Fruit fly (Drosophila melanogaster) whole organism, wandering third instar larva: ENCODE measurements around the gene TTLL4A.

Source experiments
- Abd-B ChIP-seq: fragments of >200 bp; optimal IDR thresholded peaks from 2 replicates; lab custom pipeline; 2017; ENCODE audit warnings: missing biosample characterization, missing genetic modification characterization
- CG32264 ChIP-seq: fragments of 200-800 bp; sonication (Bioruptor generic); optimal IDR thresholded peaks from 2 replicates; lab custom pipeline; 2016; ENCODE audit warnings: missing biosample characterization, missing genetic modification characterization
- CG9705 ChIP-seq: fragments of 200-800 bp; sonication (Bioruptor generic); optimal IDR thresholded peaks from 2 replicates; lab custom pipeline; 2018; ENCODE audit warnings: missing biosample characterization, mild to moderate bottlenecking, missing genetic modification characterization
- CrebA ChIP-seq: fragments of 200-800 bp; sonication (Bioruptor generic); optimal IDR thresholded peaks from 2 replicates; lab custom pipeline; 2016; ENCODE audit warnings: missing biosample characterization, mild to moderate bottlenecking, missing genetic modification characterization, borderline replicate concordance
- Dfd ChIP-seq: fragments of >200 bp; optimal IDR thresholded peaks from 2 replicates; lab custom pipeline; 2017; ENCODE audit warnings: missing biosample characterization, missing genetic modification characterization
- Dif ChIP-seq: fragments of 200-275, 200-300 bp; sonication (Bioruptor generic); optimal IDR thresholded peaks from 2 replicates; lab custom pipeline; 2018; ENCODE audit warnings: missing biosample characterization, missing genetic modification characterization; ENCODE audit not compliant: partially characterized antibody
- GATAd ChIP-seq: sonication (Bioruptor generic); optimal IDR thresholded peaks from 2 replicates; lab custom pipeline; 2016; ENCODE audit warnings: missing biosample characterization, missing genetic modification characterization
- HLH106 ChIP-seq: fragments of 200-800 bp; optimal IDR thresholded peaks from 3 replicates; lab custom pipeline; 2019; ENCODE audit warnings: missing biosample characterization, mild to moderate bottlenecking, missing genetic modification characterization, moderate library complexity
- Hnf4 ChIP-seq: fragments of 200-800 bp; sonication (Bioruptor generic); optimal IDR thresholded peaks from 2 replicates; lab custom pipeline; 2016; ENCODE audit warnings: missing biosample characterization, mild to moderate bottlenecking, missing genetic modification characterization
- Hr78 ChIP-seq: fragments of >200 bp; optimal IDR thresholded peaks from 2 replicates; lab custom pipeline; 2017; ENCODE audit warnings: missing biosample characterization, missing genetic modification characterization
- Hr83 ChIP-seq: fragments of 200-300 bp; sonication (Bioruptor generic); optimal IDR thresholded peaks from 2 replicates; lab custom pipeline; 2016; ENCODE audit warnings: missing biosample characterization, mild to moderate bottlenecking, missing genetic modification characterization, moderate library complexity; ENCODE audit not compliant: poor library complexity, severe bottlenecking
- Jra ChIP-seq: sonication (Bioruptor generic); optimal IDR thresholded peaks from 2 replicates; lab custom pipeline; 2016; ENCODE audit warnings: missing biosample characterization, missing genetic modification characterization
- Mio ChIP-seq: sonication (Bioruptor generic); optimal IDR thresholded peaks from 2 replicates; lab custom pipeline; 2016; ENCODE audit warnings: missing biosample characterization, missing genetic modification characterization
- Myc ChIP-seq: fragments of >200 bp; optimal IDR thresholded peaks from 2 replicates; lab custom pipeline; 2017
- N ChIP-seq: fragments of >200 bp; optimal IDR thresholded peaks from 2 replicates; lab custom pipeline; 2018; ENCODE audit warnings: missing biosample characterization, missing external identifiers, missing genetic modification characterization
- OdsH ChIP-seq: fragments of 200-800 bp; sonication (Bioruptor generic); optimal IDR thresholded peaks from 2 replicates; lab custom pipeline; 2016; ENCODE audit warnings: missing biosample characterization, mild to moderate bottlenecking, missing genetic modification characterization
- Rel ChIP-seq, 2 experiments: fragments of 200-800 bp; sonication (Bioruptor generic) in 1 of 2; optimal IDR thresholded peaks; 2 replicates in 1 of 2; 3 replicates in 1 of 2; lab custom pipeline; 2016 to 2019; ENCODE audit warnings: mild to moderate bottlenecking in 2 of 2, missing biosample characterization in 2 of 2, missing genetic modification characterization in 2 of 2, moderate library complexity in 1 of 2
- Sp1 ChIP-seq: fragments of 200-800 bp; sonication (Bioruptor generic); optimal IDR thresholded peaks from 3 replicates; lab custom pipeline; 2019; ENCODE audit warnings: missing biosample characterization, mild to moderate bottlenecking, missing genetic modification characterization, moderate library complexity
- Vsx2 ChIP-seq: fragments of 200-300, 225-300 bp; sonication (Bioruptor generic); optimal IDR thresholded peaks from 2 replicates; lab custom pipeline; 2018; ENCODE audit warnings: missing biosample characterization, missing genetic modification characterization; ENCODE audit not compliant: partially characterized antibody
- br ChIP-seq: fragments of 200-800 bp; sonication (Bioruptor generic); optimal IDR thresholded peaks from 2 replicates; lab custom pipeline; 2016; ENCODE audit warnings: missing biosample characterization, missing genetic modification characterization
- brk ChIP-seq: fragments of 200-800 bp; sonication (Bioruptor generic); optimal IDR thresholded peaks from 2 replicates; lab custom pipeline; 2016; ENCODE audit warnings: missing biosample characterization, mild to moderate bottlenecking, missing genetic modification characterization
- dl ChIP-seq, 2 experiments: fragments of 175-275, 200-275 bp in 1 of 2; fragments of 200-275 bp in 1 of 2; sonication (Bioruptor generic); optimal IDR thresholded peaks; lab custom pipeline; 2018; ENCODE audit warnings: mild to moderate bottlenecking in 2 of 2, missing biosample characterization in 2 of 2, missing genetic modification characterization in 2 of 2, moderate library complexity in 2 of 2; ENCODE audit not compliant: partially characterized antibody in 2 of 2, insufficient read depth in 1 of 2
- dmrt93B ChIP-seq: fragments of 200-800 bp; sonication (Bioruptor generic); optimal IDR thresholded peaks from 2 replicates; lab custom pipeline; 2018; ENCODE audit warnings: missing biosample characterization, mild to moderate bottlenecking, missing genetic modification characterization
- dsf ChIP-seq: sonication (Bioruptor generic); optimal IDR thresholded peaks from 2 replicates; lab custom pipeline; 2016; ENCODE audit warnings: missing biosample characterization, missing genetic modification characterization, borderline replicate concordance
- ey ChIP-seq: fragments of 200-800 bp; sonication (Bioruptor generic); optimal IDR thresholded peaks from 2 replicates; lab custom pipeline; 2016; ENCODE audit warnings: missing biosample characterization, missing genetic modification characterization
- foxo ChIP-seq, 2 experiments: fragments of 200-800 bp; sonication (Bioruptor generic); optimal IDR thresholded peaks; 2 replicates in 1 of 2; 3 replicates in 1 of 2; lab custom pipeline; 2016 to 2017; ENCODE audit warnings: missing biosample characterization in 2 of 2, missing genetic modification characterization in 2 of 2
- fru ChIP-seq: fragments of 200-800 bp; sonication (Bioruptor generic); optimal IDR thresholded peaks from 3 replicates; lab custom pipeline; 2016; ENCODE audit warnings: missing biosample characterization, mild to moderate bottlenecking, missing genetic modification characterization
- h ChIP-seq: fragments of 200-800 bp; sonication (Bioruptor generic); optimal IDR thresholded peaks from 3 replicates; lab custom pipeline; 2016; ENCODE audit warnings: missing biosample characterization, mild to moderate bottlenecking, missing genetic modification characterization
- jim ChIP-seq: fragments of 175-275, 200-325 bp; sonication (Bioruptor generic); optimal IDR thresholded peaks from 2 replicates; lab custom pipeline; 2016; ENCODE audit warnings: missing biosample characterization, mild to moderate bottlenecking, missing genetic modification characterization
- lola ChIP-seq: fragments of >200 bp; optimal IDR thresholded peaks from 2 replicates; lab custom pipeline; 2017; ENCODE audit warnings: missing biosample characterization, missing genetic modification characterization
- pan ChIP-seq: fragments of >200 bp; optimal IDR thresholded peaks from 2 replicates; lab custom pipeline; 2017
- psq ChIP-seq: fragments of 200-800 bp; sonication (Bioruptor generic); optimal IDR thresholded peaks from 3 replicates; lab custom pipeline; 2017; ENCODE audit warnings: missing biosample characterization, mild to moderate bottlenecking, missing genetic modification characterization, moderate library complexity
- rgr ChIP-seq: fragments of 200-800 bp; sonication (Bioruptor generic); optimal IDR thresholded peaks from 3 replicates; lab custom pipeline; 2016; ENCODE audit warnings: missing biosample characterization, mild to moderate bottlenecking, missing genetic modification characterization
- sage ChIP-seq: fragments of 200-800 bp; sonication (Bioruptor generic); optimal IDR thresholded peaks from 2 replicates; lab custom pipeline; 2016; ENCODE audit warnings: missing biosample characterization, mild to moderate bottlenecking, missing genetic modification characterization
- sv ChIP-seq: fragments of 200-800 bp; sonication (Bioruptor generic); optimal IDR thresholded peaks from 3 replicates; lab custom pipeline; 2016; ENCODE audit warnings: missing biosample characterization, missing genetic modification characterization
- tai ChIP-seq: sonication (Bioruptor generic); optimal IDR thresholded peaks from 2 replicates; lab custom pipeline; 2016; ENCODE audit warnings: missing biosample characterization, missing genetic modification characterization
- usp ChIP-seq: fragments of >200 bp; optimal IDR thresholded peaks from 2 replicates; lab custom pipeline; 2017; ENCODE audit warnings: missing biosample characterization, missing genetic modification characterization
- woc ChIP-seq: sonication (Bioruptor generic); optimal IDR thresholded peaks from 2 replicates; lab custom pipeline; 2016; ENCODE audit warnings: missing biosample characterization, mild to moderate bottlenecking, missing genetic modification characterization

The TTLL4A gene

DNA sequence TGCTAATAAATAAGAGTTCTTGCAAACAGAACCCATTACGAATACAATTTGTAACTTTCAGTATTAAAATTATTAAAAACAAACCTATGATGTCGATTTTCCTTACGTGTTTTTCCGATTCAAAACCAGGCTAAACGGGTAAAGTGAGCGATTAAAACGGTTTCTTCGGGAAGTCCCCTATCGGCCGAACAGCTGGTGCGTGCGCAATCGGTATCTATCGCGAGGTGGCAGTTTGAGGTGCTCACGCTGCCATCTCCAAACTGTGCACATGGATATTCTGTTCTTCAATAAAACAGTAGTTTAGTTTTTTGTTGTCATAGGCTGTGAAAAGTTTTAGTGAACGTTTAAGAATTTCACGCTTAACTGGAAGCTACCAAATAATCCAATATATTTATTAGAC is at the start of gene TTLL4A:
TSS of gene TTLL4A (plus strand) at position 240 of the 400 bp plus-strand sequence.
- TF ChIP-seq Hnf4 (GFP tag; lab: Kevin White, UChicago), result peak; percentile 68
- no peak for TF ChIP-seq CG9705
- no peak for TF ChIP-seq usp
- TF ChIP-seq foxo (GFP tag; optimal IDR thresholded peaks at IDR 0.05; lab: Kevin White, UChicago), result no peak
- peak; percentile 68 for TF ChIP-seq Hr83 (GFP tag; lab: Kevin White, UChicago)
- TF ChIP-seq Dfd, result no peak
- no peak for TF ChIP-seq Sp1 (GFP tag; lab: Kevin White, UChicago)
- no peak for TF ChIP-seq N (GFP tag; lab: Kevin White, UChicago)
- no peak for TF ChIP-seq fru
- no peak for TF ChIP-seq OdsH (GFP tag; lab: Kevin White, UChicago)
- peak; percentile 22 for TF ChIP-seq Myc (lab: Kevin White, UChicago)
- TF ChIP-seq CG32264 (GFP tag; lab: Kevin White, UChicago), result no peak
- no peak for TF ChIP-seq br
- TF ChIP-seq HLH106 (tag; lab: Kevin White, UChicago), result no peak
- peak; percentile 58 for TF ChIP-seq brk
- TF ChIP-seq psq (GFP tag; lab: Kevin White, UChicago), result no peak
- no peak for TF ChIP-seq ey
- no peak for TF ChIP-seq GATAd (GFP tag; lab: Kevin White, UChicago)
- no peak for TF ChIP-seq lola (GFP tag; lab: Kevin White, UChicago)
- TF ChIP-seq Rel (GFP tag; optimal IDR thresholded peaks at IDR 0.05; lab: Kevin White, UChicago), result no peak
- TF ChIP-seq Rel (tag; optimal IDR thresholded peaks at IDR 0.05; lab: Kevin White, UChicago), result peak; percentile 100
- no peak for TF ChIP-seq pan (lab: Kevin White, UChicago)
- TF ChIP-seq dsf, result no peak
- no peak for TF ChIP-seq Mio
- no peak for TF ChIP-seq jim (GFP tag; lab: Kevin White, UChicago)
- peak; percentile 57 for TF ChIP-seq tai (GFP tag; lab: Kevin White, UChicago)
- no peak for TF ChIP-seq CrebA
- TF ChIP-seq dmrt93B (GFP tag; lab: Kevin White, UChicago), result no peak
- no peak for TF ChIP-seq Abd-B (GFP tag; lab: Kevin White, UChicago)
- no peak for TF ChIP-seq Vsx2 (GFP tag; lab: Kevin White, UChicago)
- no peak for TF ChIP-seq Jra (GFP tag; lab: Kevin White, UChicago)
- TF ChIP-seq dl (GFP tag; optimal IDR thresholded peaks at IDR 0.05; lab: Kevin White, UChicago; ENCODE audit: insufficient read depth in 1 of 2, partially characterized antibody in 2 of 2), result no peak
- no peak for TF ChIP-seq Dif (GFP tag; lab: Kevin White, UChicago)
- TF ChIP-seq rgr, result no peak
- TF ChIP-seq sage (GFP tag; lab: Kevin White, UChicago), result peak; percentile 18
- TF ChIP-seq woc, result peak; percentile 45
- TF ChIP-seq Hr78 (GFP tag; lab: Kevin White, UChicago), result no peak
- TF ChIP-seq h, result no peak
- TF ChIP-seq sv (GFP tag; lab: Kevin White, UChicago), result peak; percentile 17

- no peak for TF ChIP-seq ey
- no peak for TF ChIP-seq sv (GFP tag; lab: Kevin White, UChicago)
Measured at dm6 chr2L:10940196-10940595, 49.0 kb upstream of the TTLL4A start.

DNA sequence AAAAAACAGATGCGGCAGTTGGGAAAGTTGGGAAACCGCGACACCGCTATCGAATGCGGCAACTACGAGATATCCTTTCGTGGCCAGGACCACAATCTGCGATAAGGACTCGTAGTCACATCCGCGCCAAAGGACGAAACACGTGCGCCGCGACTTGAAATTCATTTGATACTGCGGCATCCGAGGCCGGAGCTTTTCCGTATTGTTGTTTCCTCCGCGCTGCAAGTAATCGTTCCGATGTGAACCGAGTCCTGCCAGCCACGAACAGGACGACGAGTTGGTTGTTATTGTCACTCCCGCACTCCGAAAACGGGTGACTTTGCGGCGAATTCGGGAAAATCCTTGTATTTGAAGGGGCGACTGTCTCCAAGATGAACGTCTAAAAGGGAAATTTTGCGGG is 25.2 kb upstream of the TTLL4A start, which contains the start of gene dpr2:
TSS of gene dpr2 (minus strand) at position 175 of the 400 bp plus-strand sequence.
- no peak for TF ChIP-seq woc
- no peak for TF ChIP-seq sage (GFP tag; lab: Kevin White, UChicago)
- TF ChIP-seq foxo (GFP tag; optimal IDR thresholded peaks at IDR 0.05; lab: Kevin White, UChicago), result no peak
- TF ChIP-seq Mio, result no peak
- TF ChIP-seq dl (GFP tag; optimal IDR thresholded peaks at IDR 0.05; lab: Kevin White, UChicago; ENCODE audit: insufficient read depth in 1 of 2, partially characterized antibody in 2 of 2), result no peak
- no peak for TF ChIP-seq CG32264 (GFP tag; lab: Kevin White, UChicago)
- TF ChIP-seq CrebA, result no peak
- TF ChIP-seq, all 38 proteins: peak for 0
